Fruit fly (Drosophila melanogaster) whole organism, embryonic: Measurements from ENCODE around the gene Hr38.

Source experiments
- Atf3 ChIP-seq: fragments of 200-800 bp; sonication (Bioruptor generic); optimal IDR thresholded peaks from 3 replicates; lab custom pipeline; 2016; ENCODE audit warnings: missing biosample characterization, missing genetic modification characterization
- B-H1 ChIP-seq: fragments of 200-800 bp; sonication (Bioruptor generic); IDR thresholded peaks from 3 replicates; pipeline ENCODE4 v1.3.6; 2022; ENCODE audit warnings: missing biosample characterization, missing genetic modification characterization
- Blimp-1 ChIP-seq: fragments of 200-800 bp; sonication (Bioruptor generic); optimal IDR thresholded peaks from 3 replicates; lab custom pipeline; 2018; ENCODE audit warnings: missing biosample characterization, missing genetic modification characterization, mild to moderate bottlenecking, moderate library complexity, missing genetic modification reagents
- CG10274 ChIP-seq: fragments of 200-800 bp; sonication (Bioruptor generic); optimal IDR thresholded peaks from 3 replicates; lab custom pipeline; 2017; ENCODE audit warnings: missing biosample characterization, mild to moderate bottlenecking, missing genetic modification characterization
- CG11560 ChIP-seq: fragments of 200-800 bp; sonication (Bioruptor generic); IDR thresholded peaks from 3 replicates; pipeline ENCODE4 v1.3.6; 2022; ENCODE audit warnings: missing biosample characterization, missing genetic modification characterization
- CG12155 ChIP-seq: fragments of 200-800 bp; sonication (Bioruptor generic); optimal IDR thresholded peaks from 3 replicates; lab custom pipeline; 2016; ENCODE audit warnings: missing biosample characterization, missing genetic modification characterization
- CG12744 ChIP-seq: fragments of 200-800 bp; sonication (Bioruptor generic); optimal IDR thresholded peaks from 2 replicates; lab custom pipeline; 2016; ENCODE audit warnings: missing biosample characterization, missing genetic modification characterization
- CG14050 ChIP-seq: fragments of 200-800 bp; sonication (Bioruptor generic); IDR thresholded peaks from 3 replicates; pipeline ENCODE4 v1.3.6; 2022; ENCODE audit warnings: missing biosample characterization, missing genetic modification characterization
- CG17328 ChIP-seq: fragments of 200-800 bp; sonication (Bioruptor generic); IDR thresholded peaks from 2 replicates; pipeline ENCODE4 v1.3.6; 2022; ENCODE audit warnings: missing biosample characterization, missing genetic modification characterization
- CG2116 ChIP-seq: fragments of 200-800 bp; sonication (Bioruptor generic); optimal IDR thresholded peaks from 3 replicates; lab custom pipeline; 2018; ENCODE audit warnings: missing biosample characterization, mild to moderate bottlenecking, missing genetic modification characterization
- CG31365 ChIP-seq: fragments of 200-800 bp; sonication (Bioruptor generic); optimal IDR thresholded peaks from 2 replicates; lab custom pipeline; 2018; ENCODE audit warnings: missing biosample characterization, mild to moderate bottlenecking, missing genetic modification characterization
- CG31441 ChIP-seq: fragments of 200-800 bp; sonication (Bioruptor generic); IDR thresholded peaks from 2 replicates; pipeline ENCODE4 v1.3.6; 2022; ENCODE audit warnings: missing biosample characterization, missing genetic modification characterization
- CG3995 ChIP-seq: fragments of 200-800 bp; sonication (Bioruptor generic); optimal IDR thresholded peaks from 3 replicates; lab custom pipeline; 2016; ENCODE audit warnings: missing biosample characterization, missing genetic modification characterization
- CG4424 ChIP-seq: fragments of 200-800 bp; sonication (Bioruptor generic); optimal IDR thresholded peaks from 3 replicates; lab custom pipeline; 2016; ENCODE audit warnings: missing biosample characterization, missing genetic modification characterization
- CG5245 ChIP-seq: fragments of 200-800 bp; sonication (Bioruptor generic); optimal IDR thresholded peaks from 3 replicates; lab custom pipeline; 2016; ENCODE audit warnings: missing biosample characterization, missing genetic modification characterization
- CG6272 ChIP-seq: fragments of 200-800 bp; sonication (Bioruptor generic); IDR thresholded peaks from 2 replicates; pipeline ENCODE4 v1.3.6; 2022; ENCODE audit warnings: missing biosample characterization, missing genetic modification characterization
- CG6654 ChIP-seq: fragments of 200-800 bp; sonication (Bioruptor generic); optimal IDR thresholded peaks from 2 replicates; lab custom pipeline; 2017; ENCODE audit warnings: missing biosample characterization, mild to moderate bottlenecking, missing genetic modification characterization
- CG7745 ChIP-seq: fragments of 200-800 bp; sonication (Bioruptor generic); optimal IDR thresholded peaks from 2 replicates; lab custom pipeline; 2018; ENCODE audit warnings: missing biosample characterization, mild to moderate bottlenecking, missing genetic modification characterization, moderate library complexity
- CG7928 ChIP-seq: fragments of 200-800 bp; sonication (Bioruptor generic); optimal IDR thresholded peaks from 2 replicates; lab custom pipeline; 2017; ENCODE audit warnings: missing biosample characterization, mild to moderate bottlenecking, missing genetic modification characterization
- CG8089 ChIP-seq: fragments of 200-800 bp; sonication (Bioruptor generic); optimal IDR thresholded peaks from 3 replicates; lab custom pipeline; 2016; ENCODE audit warnings: missing biosample characterization, missing genetic modification characterization
- CG9932 ChIP-seq: fragments of 200-800 bp; sonication (Bioruptor generic); IDR thresholded peaks from 2 replicates; pipeline ENCODE4 v1.3.6; 2022; ENCODE audit warnings: missing biosample characterization, missing genetic modification characterization
- Camta ChIP-seq: fragments of 200-800 bp; sonication (Bioruptor generic); optimal IDR thresholded peaks from 2 replicates; lab custom pipeline; 2016; ENCODE audit warnings: missing biosample characterization, missing genetic modification characterization
- CkIIα-i1 ChIP-seq: fragments of 200-800 bp; sonication (Bioruptor generic); IDR thresholded peaks from 2 replicates; pipeline ENCODE4 v1.3.6; 2022; ENCODE audit warnings: missing biosample characterization, missing genetic modification characterization
- Dbx ChIP-seq: fragments of 200-800 bp; sonication (Bioruptor generic); IDR thresholded peaks from 3 replicates; pipeline ENCODE4 v1.3.6; 2022; ENCODE audit warnings: missing biosample characterization, missing genetic modification characterization
- Dek ChIP-seq: fragments of 200-800 bp; sonication (Bioruptor generic); optimal IDR thresholded peaks from 3 replicates; lab custom pipeline; 2019; ENCODE audit warnings: missing biosample characterization, mild to moderate bottlenecking, missing genetic modification characterization, moderate library complexity
- Dip3 ChIP-seq: fragments of 200-800 bp; sonication (Bioruptor generic); optimal IDR thresholded peaks from 3 replicates; lab custom pipeline; 2016; ENCODE audit warnings: missing biosample characterization, missing genetic modification characterization
- Hmx ChIP-seq: fragments of 200-800 bp; sonication (Bioruptor generic); optimal IDR thresholded peaks from 2 replicates; lab custom pipeline; 2016; ENCODE audit warnings: missing biosample characterization, missing genetic modification characterization
- Max ChIP-seq: fragments of 200-800 bp; sonication (Bioruptor generic); optimal IDR thresholded peaks from 2 replicates; lab custom pipeline; 2016; ENCODE audit warnings: missing biosample characterization, mild to moderate bottlenecking, missing genetic modification characterization
- Optix ChIP-seq: fragments of 200-800 bp; sonication (Bioruptor generic); IDR thresholded peaks from 3 replicates; pipeline ENCODE4 v1.3.6; 2022; ENCODE audit warnings: missing biosample characterization, missing genetic modification characterization
- Ptx1 ChIP-seq: fragments of 200-800 bp; sonication (Bioruptor generic); IDR thresholded peaks from 2 replicates; pipeline ENCODE4 v1.3.6; 2022; ENCODE audit warnings: missing biosample characterization, missing genetic modification characterization
- Sox102F ChIP-seq: fragments of 200-800 bp; sonication (Bioruptor generic); optimal IDR thresholded peaks from 2 replicates; lab custom pipeline; 2018; ENCODE audit warnings: missing biosample characterization, mild to moderate bottlenecking, missing genetic modification characterization, moderate library complexity
- Stat92E ChIP-seq, 3 experiments: fragments of >200 bp in 2 of 3; fragments of 200-800 bp in 1 of 3; sonication (Bioruptor generic) in 1 of 3; optimal IDR thresholded peaks; 2 replicates each; lab custom pipeline; 2017 to 2019; ENCODE audit warnings: missing biosample characterization in 3 of 3, missing genetic modification characterization in 3 of 3, mild to moderate bottlenecking in 1 of 3, moderate library complexity in 1 of 3
- Taf1 ChIP-seq: fragments of 200-800 bp; sonication (Bioruptor generic); IDR thresholded peaks from 2 replicates; pipeline ENCODE4 v1.3.6; 2022; ENCODE audit warnings: missing biosample characterization, missing genetic modification characterization
- ato ChIP-seq: fragments of 200-800 bp; sonication (Bioruptor generic); IDR thresholded peaks from 2 replicates; pipeline ENCODE4 v1.3.6; 2022; ENCODE audit warnings: missing biosample characterization, missing genetic modification characterization; ENCODE audit not compliant: partially characterized antibody
- chinmo ChIP-seq: fragments of 200-800 bp; sonication (Bioruptor generic); IDR thresholded peaks from 4 replicates; pipeline ENCODE4 v1.3.6; 2022; ENCODE audit warnings: missing biosample characterization, missing genetic modification characterization; ENCODE audit not compliant: partially characterized antibody
- chm ChIP-seq: fragments of 200-800 bp; sonication (Bioruptor generic); IDR thresholded peaks from 2 replicates; pipeline ENCODE4 v1.3.6; 2022; ENCODE audit warnings: missing biosample characterization, missing genetic modification characterization
- da ChIP-seq: fragments of 200-800 bp; sonication (Bioruptor generic); optimal IDR thresholded peaks from 2 replicates; lab custom pipeline; 2016; ENCODE audit warnings: missing biosample characterization, missing genetic modification characterization
- danr ChIP-seq: fragments of 200-800 bp; sonication (Bioruptor generic); IDR thresholded peaks from 2 replicates; pipeline ENCODE4 v1.3.6; 2022; ENCODE audit warnings: missing biosample characterization, missing genetic modification characterization
- dm ChIP-seq: fragments of 200-800 bp; sonication (Bioruptor generic); optimal IDR thresholded peaks from 3 replicates; lab custom pipeline; 2016; ENCODE audit warnings: missing biosample characterization, missing genetic modification characterization
- dmrt11E ChIP-seq: fragments of 200-800 bp; sonication (Bioruptor generic); optimal IDR thresholded peaks from 3 replicates; lab custom pipeline; 2018; ENCODE audit warnings: missing biosample characterization, mild to moderate bottlenecking, missing genetic modification characterization, moderate library complexity
- gcm2 ChIP-seq: fragments of 200-800 bp; sonication (Bioruptor generic); optimal IDR thresholded peaks from 2 replicates; lab custom pipeline; 2016; ENCODE audit warnings: missing biosample characterization, missing genetic modification characterization
- gro ChIP-seq: fragments of 200-800 bp; sonication (Bioruptor generic); optimal IDR thresholded peaks from 2 replicates; lab custom pipeline; 2016; ENCODE audit warnings: missing biosample characterization, missing genetic modification characterization
- gsb ChIP-seq: fragments of 200-800 bp; sonication (Bioruptor generic); IDR thresholded peaks from 2 replicates; pipeline ENCODE4 v1.3.6; 2022; ENCODE audit warnings: missing biosample characterization, missing genetic modification characterization
- lab ChIP-seq: fragments of 200-800 bp; sonication (Bioruptor generic); optimal IDR thresholded peaks from 3 replicates; lab custom pipeline; 2017; ENCODE audit warnings: missing biosample characterization, missing genetic modification characterization, mild to moderate bottlenecking, moderate library complexity, missing genetic modification reagents
- lola ChIP-seq, 3 experiments: fragments of >200 bp in 2 of 3; fragments of 200-800 bp in 1 of 3; sonication (Bioruptor generic) in 1 of 3; optimal IDR thresholded peaks; 2 replicates each; lab custom pipeline; 2017 to 2019; ENCODE audit warnings: missing biosample characterization in 3 of 3, missing genetic modification characterization in 3 of 3, mild to moderate bottlenecking in 1 of 3, moderate library complexity in 1 of 3
- maf-S ChIP-seq: fragments of 200-800 bp; sonication (Bioruptor generic); optimal IDR thresholded peaks from 2 replicates; lab custom pipeline; 2016; ENCODE audit warnings: missing biosample characterization, missing genetic modification characterization
- mirr ChIP-seq: fragments of 200-800 bp; sonication (Bioruptor generic); optimal IDR thresholded peaks from 3 replicates; lab custom pipeline; 2018; ENCODE audit warnings: missing biosample characterization, mild to moderate bottlenecking, missing genetic modification characterization
- ranshi ChIP-seq: fragments of 200-800 bp; sonication (Bioruptor generic); IDR thresholded peaks from 2 replicates; pipeline ENCODE4 v1.3.6; 2022; ENCODE audit warnings: missing biosample characterization, missing genetic modification characterization
- sens-2 ChIP-seq: fragments of 200-800 bp; sonication (Bioruptor generic); IDR thresholded peaks from 2 replicates; pipeline ENCODE4 v1.3.6; 2022; ENCODE audit warnings: missing biosample characterization, missing genetic modification characterization
- sim ChIP-seq: fragments of 200-800 bp; sonication (Bioruptor generic); IDR thresholded peaks from 2 replicates; pipeline ENCODE4 v1.3.6; 2022; ENCODE audit warnings: missing biosample characterization, missing genetic modification characterization
- sima ChIP-seq: fragments of 200-800 bp; sonication (Bioruptor generic); optimal IDR thresholded peaks from 2 replicates; lab custom pipeline; 2016; ENCODE audit warnings: missing biosample characterization, missing genetic modification characterization

Gene Hr38

dm6 chr2L:20656110-20656509, 58.3 kb downstream of the Hr38 start, which contains the start of the genes brun and CG2614 (continued):
- peak; percentile 76; the same call in 2 of the 4 replicates for TF ChIP-seq chinmo (GFP tag; lab: Robert Waterston, UW)
- 0 out of 2 replicates have a peak, but pooled peaks have one; percentile 7 for TF ChIP-seq Taf1 (GFP tag; lab: Robert Waterston, UW)
- no peak for TF ChIP-seq sima (GFP tag; lab: Kevin White, UChicago)
- no peak for TF ChIP-seq mirr (GFP tag; lab: Kevin White, UChicago)
- TF ChIP-seq da (GFP tag; lab: Kevin White, UChicago) = peak; percentile 47
- TF ChIP-seq CG4424 (GFP tag; lab: Kevin White, UChicago) = no peak
- TF ChIP-seq CG6654 (GFP tag; lab: Kevin White, UChicago) = no peak
- TF ChIP-seq CG5245 (GFP tag; lab: Kevin White, UChicago) = peak; percentile 59
- no peak for TF ChIP-seq Hmx
- TF ChIP-seq CG9932 = peak; percentile 88
- peak; percentile 68 for TF ChIP-seq Camta (GFP tag; lab: Kevin White, UChicago)
- TF ChIP-seq CG12155 = peak; percentile 73
- TF ChIP-seq CG3995 (GFP tag; lab: Kevin White, UChicago) = peak; percentile 73
- no peak for TF ChIP-seq lab (GFP tag; lab: Kevin White, UChicago)
- TF ChIP-seq CG14050 = peak; percentile 61; the same call in 1 of the 3 replicates
- TF ChIP-seq danr (GFP tag; lab: Robert Waterston, UW) = peak; percentile 23; the same call in 1 of the 2 replicates
- no peak for TF ChIP-seq sim (GFP tag; lab: Robert Waterston, UW)
- TF ChIP-seq lola (GFP tag; optimal IDR thresholded peaks at IDR 0.05; lab: Kevin White, UChicago) = peak in 1 of 3 experiments; percentile 70
- TF ChIP-seq CG31441 = no peak
- TF ChIP-seq Max = peak; percentile 88
- TF ChIP-seq Sox102F (GFP tag; lab: Kevin White, UChicago) = no peak
- TF ChIP-seq CG8089 (GFP tag; lab: Kevin White, UChicago) = peak; percentile 37
- no peak; the same call in 1 of the 2 replicates for TF ChIP-seq ranshi
- no peak for TF ChIP-seq CG7745 (tag; lab: Kevin White, UChicago)
- TF ChIP-seq CG12744 (GFP tag; lab: Kevin White, UChicago) = peak; percentile 18
- TF ChIP-seq CG6272 (GFP tag; lab: Robert Waterston, UW) = peak; percentile 82
- TF ChIP-seq gsb (GFP tag; lab: Robert Waterston, UW) = no peak

dm6 chr2L:20649891-20650290, 64.5 kb downstream of the Hr38 start, which contains the start of gene CG2611:
Gene CG2611 (plus strand): TSS chr2L:20650189.
- TF ChIP-seq Stat92E (GFP tag; optimal IDR thresholded peaks at IDR 0.05; lab: Kevin White, UChicago) = no peak
- no peak for TF ChIP-seq Blimp-1
- peak; percentile 58 for TF ChIP-seq Ptx1
- TF ChIP-seq gcm2 (GFP tag; lab: Kevin White, UChicago) = no peak
- TF ChIP-seq CG2116 (GFP tag; lab: Kevin White, UChicago) = peak; percentile 19
- no peak for TF ChIP-seq Dek (tag; lab: Kevin White, UChicago)
- no peak for TF ChIP-seq gro (GFP tag; lab: Kevin White, UChicago)
- TF ChIP-seq CkIIα-i1 (GFP tag; lab: Robert Waterston, UW) = no peak
- TF ChIP-seq maf-S (GFP tag; lab: Kevin White, UChicago) = peak; percentile 22
- no peak for TF ChIP-seq CG10274 (GFP tag; lab: Kevin White, UChicago)
- no peak for TF ChIP-seq CG7928
- TF ChIP-seq Optix (GFP tag; lab: Robert Waterston, UW) = 0 out of 3 replicates have a peak, but pooled peaks have one; percentile 7
- no peak for TF ChIP-seq CG31365
- TF ChIP-seq dmrt11E (tag; lab: Kevin White, UChicago) = peak; percentile 45
- TF ChIP-seq chm (GFP tag; lab: Robert Waterston, UW) = peak; percentile 9; the same call in 1 of the 2 replicates
- no peak for TF ChIP-seq CG11560
- no peak for TF ChIP-seq Hmx
- TF ChIP-seq danr (GFP tag; lab: Robert Waterston, UW) = no peak
- TF ChIP-seq Dip3 (GFP tag; lab: Kevin White, UChicago) = peak; percentile 27
- TF ChIP-seq lab (GFP tag; lab: Kevin White, UChicago) = no peak
- TF ChIP-seq CG17328 = peak; percentile 52
- peak; percentile 37 for TF ChIP-seq dm (GFP tag; lab: Kevin White, UChicago)
- no peak for TF ChIP-seq Dbx (GFP tag; lab: Robert Waterston, UW)
- peak; percentile 10 for TF ChIP-seq Atf3 (GFP tag; lab: Kevin White, UChicago)
- TF ChIP-seq sens-2 (GFP tag; lab: Robert Waterston, UW) = 0 out of 2 replicates have a peak, but pooled peaks have one; percentile 23
- no peak for TF ChIP-seq ato (GFP tag; lab: Robert Waterston, UW)
- TF ChIP-seq B-H1 (GFP tag; lab: Robert Waterston, UW) = no peak
